Fruit fly (Drosophila melanogaster): Measurements from ENCODE around the gene Ifrd1.

DNA sequence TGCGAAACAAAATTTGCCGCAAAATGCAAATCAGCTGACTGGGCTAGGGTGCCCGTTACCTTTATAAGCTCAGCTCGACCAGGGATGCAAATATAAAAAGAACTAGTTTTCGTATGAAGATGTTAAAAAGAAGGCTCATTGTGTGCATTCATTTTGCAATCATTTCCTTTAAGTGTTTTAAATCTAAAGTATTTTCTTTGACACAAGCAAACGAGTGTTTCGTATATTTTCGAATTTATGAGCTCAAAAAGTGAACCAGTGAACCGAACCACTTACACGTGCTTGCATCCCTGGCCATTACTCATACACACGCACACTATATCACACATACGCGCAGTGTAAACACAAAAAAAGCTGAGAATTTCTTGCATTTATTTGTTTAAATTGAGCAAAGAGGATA is 3.9 kb upstream of the Ifrd1 start, which contains the start of the genes Prx6a and Sbat:
- TF ChIP-seq Pif1B (GFP tag; optimal IDR thresholded peaks at IDR 0.05) (no peak), CG8301 (tag; optimal IDR thresholded peaks at IDR 0.05) (peak; percentile 55), CG8159 (tag; optimal IDR thresholded peaks at IDR 0.05) (peak; percentile 70), D1 (tag; optimal IDR thresholded peaks at IDR 0.05) (no peak)

All from whole organism, pupa.